Fruit fly (Drosophila melanogaster) whole organism, embryonic: ENCODE results near the gene Rab18.
A peak's percentile ranks its signal among the peaks of the same experiment; 100 is the strongest.

Experiments
- ATbp ChIP-seq: fragments of 200-800 bp; sonication (Bioruptor generic); optimal IDR thresholded peaks from 2 replicates; lab custom pipeline; 2017; ENCODE audit warnings: missing biosample characterization, mild to moderate bottlenecking, missing genetic modification characterization, missing genetic modification reagents
- Adf1 ChIP-seq: fragments of 200-800 bp; sonication (Bioruptor generic); IDR thresholded peaks from 2 replicates; pipeline ENCODE4 v1.3.6; 2022; ENCODE audit warnings: missing biosample characterization, missing genetic modification characterization
- CG1024 ChIP-seq: fragments of 200-800 bp; sonication (Bioruptor generic); IDR thresholded peaks from 2 replicates; pipeline ENCODE4 v1.3.6; 2022; ENCODE audit warnings: missing biosample characterization, missing genetic modification characterization
- CG10543 ChIP-seq: fragments of 200-800 bp; sonication (Bioruptor generic); optimal IDR thresholded peaks from 3 replicates; lab custom pipeline; 2017; ENCODE audit warnings: missing biosample characterization, mild to moderate bottlenecking, missing genetic modification characterization, moderate library complexity
- CG13123 ChIP-seq: fragments of 200-800 bp; sonication (Bioruptor generic); optimal IDR thresholded peaks from 2 replicates; lab custom pipeline; 2016; ENCODE audit warnings: missing biosample characterization, missing genetic modification characterization
- CG13775 ChIP-seq: fragments of 200-800 bp; sonication (Bioruptor generic); optimal IDR thresholded peaks from 3 replicates; lab custom pipeline; 2017; ENCODE audit warnings: missing biosample characterization, mild to moderate bottlenecking, missing genetic modification characterization
- CG14667 ChIP-seq: fragments of 200-800 bp; sonication (Bioruptor generic); IDR thresholded peaks from 2 replicates; pipeline ENCODE4 v1.3.6; 2022; ENCODE audit warnings: missing biosample characterization, missing genetic modification characterization
- CG15073 ChIP-seq: fragments of 200-800 bp; sonication (Bioruptor generic); optimal IDR thresholded peaks from 2 replicates; lab custom pipeline; 2016; ENCODE audit warnings: missing biosample characterization, missing genetic modification characterization
- CG1602 ChIP-seq: fragments of 200-800 bp; sonication (Bioruptor generic); optimal IDR thresholded peaks from 3 replicates; lab custom pipeline; 2016; ENCODE audit warnings: missing biosample characterization, missing genetic modification characterization
- CG16815 ChIP-seq: fragments of 200-800 bp; sonication (Bioruptor generic); optimal IDR thresholded peaks from 3 replicates; lab custom pipeline; 2017; ENCODE audit warnings: missing biosample characterization, mild to moderate bottlenecking, missing genetic modification characterization
- CG16863 ChIP-seq: fragments of 200-800 bp; sonication (Bioruptor generic); optimal IDR thresholded peaks from 3 replicates; lab custom pipeline; 2016; ENCODE audit warnings: missing biosample characterization, missing genetic modification characterization
- CG17568 ChIP-seq: fragments of 200-800 bp; sonication (Bioruptor generic); optimal IDR thresholded peaks from 2 replicates; lab custom pipeline; 2018; ENCODE audit warnings: missing biosample characterization, mild to moderate bottlenecking, missing genetic modification characterization, moderate library complexity
- CG1792 ChIP-seq: fragments of 200-800 bp; sonication (Bioruptor generic); optimal IDR thresholded peaks from 2 replicates; lab custom pipeline; 2016; ENCODE audit warnings: missing biosample characterization, missing genetic modification characterization
- CG18599 ChIP-seq: fragments of 200-800 bp; sonication (Bioruptor generic); optimal IDR thresholded peaks from 3 replicates; lab custom pipeline; 2017; ENCODE audit warnings: missing biosample characterization, missing genetic modification characterization, mild to moderate bottlenecking, moderate library complexity, missing genetic modification reagents
- CG18764 ChIP-seq: fragments of 200-800 bp; sonication (Bioruptor generic); optimal IDR thresholded peaks from 3 replicates; lab custom pipeline; 2016; ENCODE audit warnings: missing biosample characterization, missing genetic modification characterization
- CG2875 ChIP-seq: fragments of 200-800 bp; sonication (Bioruptor generic); optimal IDR thresholded peaks from 2 replicates; lab custom pipeline; 2017; ENCODE audit warnings: missing biosample characterization, mild to moderate bottlenecking, missing genetic modification characterization, missing genetic modification reagents
- CG6654 ChIP-seq: fragments of 200-800 bp; sonication (Bioruptor generic); optimal IDR thresholded peaks from 2 replicates; lab custom pipeline; 2017; ENCODE audit warnings: missing biosample characterization, mild to moderate bottlenecking, missing genetic modification characterization
- CG6791 ChIP-seq: fragments of 200-800 bp; sonication (Bioruptor generic); IDR thresholded peaks from 3 replicates; pipeline ENCODE4 v1.3.6; 2022; ENCODE audit warnings: missing biosample characterization, missing genetic modification characterization; ENCODE audit not compliant: partially characterized antibody
- CG8944 ChIP-seq: fragments of 200-800 bp; sonication (Bioruptor generic); optimal IDR thresholded peaks from 3 replicates; lab custom pipeline; 2016; ENCODE audit warnings: missing biosample characterization, missing genetic modification characterization
- Dip3 ChIP-seq: fragments of 200-800 bp; sonication (Bioruptor generic); optimal IDR thresholded peaks from 3 replicates; lab custom pipeline; 2016; ENCODE audit warnings: missing biosample characterization, missing genetic modification characterization
- Dref ChIP-seq: fragments of 200-800 bp; sonication (Bioruptor generic); IDR thresholded peaks from 2 replicates; pipeline ENCODE4 v1.3.6; 2022; ENCODE audit warnings: missing biosample characterization, missing genetic modification characterization
- Eip74EF ChIP-seq, 2 experiments: fragments of 200-800 bp in 1 of 2; fragments of >200 bp in 1 of 2; sonication (Bioruptor generic) in 1 of 2; optimal IDR thresholded peaks; 2 replicates each; lab custom pipeline; 2017 to 2019; ENCODE audit warnings: missing biosample characterization in 2 of 2, missing genetic modification characterization in 2 of 2, mild to moderate bottlenecking in 1 of 2, moderate library complexity in 1 of 2
- Fer1 ChIP-seq: fragments of 200-800 bp; sonication (Bioruptor generic); optimal IDR thresholded peaks from 2 replicates; lab custom pipeline; 2017; ENCODE audit warnings: missing biosample characterization, mild to moderate bottlenecking, missing genetic modification characterization
- H15 ChIP-seq: fragments of 200-800 bp; sonication (Bioruptor generic); IDR thresholded peaks from 3 replicates; pipeline ENCODE4 v1.3.6; 2022; ENCODE audit warnings: missing biosample characterization, missing genetic modification characterization
- Jarid2 ChIP-seq: fragments of 200-800 bp; sonication (Bioruptor generic); optimal IDR thresholded peaks from 3 replicates; lab custom pipeline; 2017; ENCODE audit warnings: mild to moderate bottlenecking, missing biosample characterization, missing genetic modification reagents, missing genetic modification characterization
- Trl ChIP-seq, 3 experiments: fragments of >200 bp in 2 of 3; fragments of 200-800 bp in 1 of 3; sonication (Bioruptor generic) in 1 of 3; optimal IDR thresholded peaks; 2 replicates in 1 of 3; 3 replicates in 2 of 3; lab custom pipeline; 2016 to 2017; ENCODE audit warnings: missing biosample characterization in 1 of 3, missing genetic modification characterization in 1 of 3
- abd-A ChIP-seq: fragments of 200-800 bp; sonication (Bioruptor generic); optimal IDR thresholded peaks from 3 replicates; lab custom pipeline; 2019; ENCODE audit warnings: missing biosample characterization, mild to moderate bottlenecking, missing genetic modification characterization, moderate library complexity
- ap ChIP-seq: fragments of 200-800 bp; sonication (Bioruptor generic); IDR thresholded peaks from 2 replicates; pipeline ENCODE4 v1.3.6; 2022; ENCODE audit warnings: missing biosample characterization, missing genetic modification characterization
- cato ChIP-seq: fragments of 200-800 bp; sonication (Bioruptor generic); optimal IDR thresholded peaks from 2 replicates; lab custom pipeline; 2016; ENCODE audit warnings: missing biosample characterization, missing genetic modification characterization, borderline replicate concordance
- crc ChIP-seq: fragments of 200-800 bp; sonication (Bioruptor generic); optimal IDR thresholded peaks from 2 replicates; lab custom pipeline; 2016; ENCODE audit warnings: missing biosample characterization, missing genetic modification characterization
- crp ChIP-seq, 2 experiments: fragments of 200-800 bp; sonication (Bioruptor generic); optimal IDR thresholded peaks; 2 replicates in 1 of 2; 3 replicates in 1 of 2; lab custom pipeline; 2017; ENCODE audit warnings: missing biosample characterization in 2 of 2, missing genetic modification characterization in 2 of 2, mild to moderate bottlenecking in 1 of 2, moderate library complexity in 1 of 2
- danr ChIP-seq: fragments of 200-800 bp; sonication (Bioruptor generic); IDR thresholded peaks from 2 replicates; pipeline ENCODE4 v1.3.6; 2022; ENCODE audit warnings: missing biosample characterization, missing genetic modification characterization
- dati ChIP-seq: fragments of 200-800 bp; sonication (Bioruptor generic); IDR thresholded peaks from 2 replicates; pipeline ENCODE4 v1.3.6; 2022; ENCODE audit warnings: missing biosample characterization, missing genetic modification characterization
- fd64A ChIP-seq: fragments of 200-800 bp; sonication (Bioruptor generic); optimal IDR thresholded peaks from 3 replicates; lab custom pipeline; 2018; ENCODE audit warnings: missing biosample characterization, mild to moderate bottlenecking, missing genetic modification characterization
- gsb-n ChIP-seq: fragments of 200-800 bp; sonication (Bioruptor generic); optimal IDR thresholded peaks from 3 replicates; lab custom pipeline; 2018; ENCODE audit warnings: missing biosample characterization, mild to moderate bottlenecking, missing genetic modification characterization
- h ChIP-seq: fragments of >200 bp; optimal IDR thresholded peaks from 2 replicates; lab custom pipeline; 2017
- insv ChIP-seq, 2 experiments: fragments of 200-800 bp; sonication (Bioruptor generic); optimal IDR thresholded peaks; 3 replicates each; lab custom pipeline; 2016 to 2018; ENCODE audit warnings: missing biosample characterization in 2 of 2, missing genetic modification characterization in 2 of 2
- klu ChIP-seq: fragments of 200-800 bp; sonication (Bioruptor generic); IDR thresholded peaks from 2 replicates; pipeline ENCODE4 v1.3.6; 2022; ENCODE audit warnings: missing biosample characterization, missing genetic modification characterization
- lilli ChIP-seq: fragments of 200-800 bp; sonication (Bioruptor generic); optimal IDR thresholded peaks from 3 replicates; lab custom pipeline; 2016; ENCODE audit warnings: missing biosample characterization, missing genetic modification characterization
- onecut ChIP-seq: fragments of 200-800 bp; sonication (Bioruptor generic); IDR thresholded peaks from 2 replicates; pipeline ENCODE4 v1.3.6; 2022; ENCODE audit warnings: missing biosample characterization, missing genetic modification characterization
- pan ChIP-seq, 4 experiments: fragments of >200 bp in 3 of 4; fragments of 200-800 bp in 1 of 4; sonication (Bioruptor generic) in 1 of 4; optimal IDR thresholded peaks in 3 of 4; IDR thresholded peaks in 1 of 4; 2 replicates each; pipeline versions ENCODE4 v1.3.6 to Lab custom; 2017 to 2022; ENCODE audit warnings: missing biosample characterization in 2 of 4, missing genetic modification characterization in 2 of 4, mixed read lengths in 1 of 4
- slbo ChIP-seq: fragments of 200-800 bp; sonication (Bioruptor generic); IDR thresholded peaks from 2 replicates; pipeline ENCODE4 v1.3.6; 2022; ENCODE audit warnings: missing biosample characterization, missing genetic modification characterization
- sob ChIP-seq: fragments of 200-800 bp; sonication (Bioruptor generic); IDR thresholded peaks from 2 replicates; pipeline ENCODE4 v1.3.6; 2022; ENCODE audit warnings: missing biosample characterization, missing genetic modification characterization
- tio ChIP-seq: fragments of 200-800 bp; sonication (Bioruptor generic); optimal IDR thresholded peaks from 2 replicates; lab custom pipeline; 2017; ENCODE audit warnings: missing biosample characterization, missing genetic modification characterization, inconsistent platforms
- toy ChIP-seq: fragments of 200-800 bp; sonication (Bioruptor generic); IDR thresholded peaks from 2 replicates; pipeline ENCODE4 v1.3.6; 2022; ENCODE audit warnings: missing biosample characterization, missing genetic modification characterization
- trem ChIP-seq: fragments of 200-800 bp; optimal IDR thresholded peaks from 3 replicates; lab custom pipeline; 2019; ENCODE audit warnings: missing biosample characterization, mild to moderate bottlenecking, missing genetic modification characterization, moderate library complexity
- vvl ChIP-seq: fragments of 200-800 bp; sonication (Bioruptor generic); IDR thresholded peaks from 2 replicates; pipeline ENCODE4 v1.3.6; 2022; ENCODE audit warnings: missing biosample characterization, missing genetic modification characterization
- wdn ChIP-seq: fragments of 200-800 bp; sonication (Bioruptor generic); IDR thresholded peaks from 2 replicates; pipeline ENCODE4 v1.3.6; 2022; ENCODE audit warnings: missing biosample characterization, missing genetic modification characterization
- wek ChIP-seq: fragments of 200-800 bp; sonication (Bioruptor generic); optimal IDR thresholded peaks from 3 replicates; lab custom pipeline; 2018; ENCODE audit warnings: missing biosample characterization, mild to moderate bottlenecking, missing genetic modification characterization, moderate library complexity

The Rab18 gene

dm6 chrX:5699824-5700498 is 28.3 kb upstream of the Rab18 start (continued):
- peak; percentile 31 for TF ChIP-seq CG6654 (GFP tag; lab: Kevin White, UChicago)
- TF ChIP-seq vvl = peak; percentile 68
- no peak for TF ChIP-seq wdn (GFP tag; lab: Robert Waterston, UW)
- peak; percentile 41 for TF ChIP-seq CG2875
- no peak for TF ChIP-seq CG1792 (GFP tag; lab: Kevin White, UChicago)
- peak; percentile 49 for TF ChIP-seq gsb-n (tag; lab: Kevin White, UChicago)
- TF ChIP-seq slbo (GFP tag; lab: Robert Waterston, UW) = peak; percentile 53; the same call in 1 of the 2 replicates
- TF ChIP-seq cato (GFP tag; lab: Kevin White, UChicago) = peak; percentile 26
- TF ChIP-seq CG16815 (GFP tag; lab: Kevin White, UChicago) = peak; percentile 15
- TF ChIP-seq Dip3 (GFP tag; lab: Kevin White, UChicago) = peak; percentile 12
- peak; percentile 43; the same call in 1 of the 2 replicates for TF ChIP-seq CG1024
- TF ChIP-seq wek = no peak
- no peak for TF ChIP-seq insv (GFP tag; optimal IDR thresholded peaks at IDR 0.05; lab: Kevin White, UChicago)
- TF ChIP-seq CG18764 (GFP tag; lab: Kevin White, UChicago) = peak; percentile 27
- TF ChIP-seq H15 = peak; percentile 33; the same call in 1 of the 3 replicates
- no peak for TF ChIP-seq onecut (GFP tag; lab: Robert Waterston, UW)
- TF ChIP-seq Jarid2 = no peak
- TF ChIP-seq pan (optimal IDR thresholded peaks at IDR 0.05; lab: Kevin White, UChicago) = no peak
- peak in 1 of 2 experiments; percentile 28 for TF ChIP-seq pan (GFP tag; optimal IDR thresholded peaks at IDR 0.05 in 1 of 2, IDR thresholded peaks at IDR 0.05 in 1 of 2)
- no peak for TF ChIP-seq crp (GFP tag; optimal IDR thresholded peaks at IDR 0.05; lab: Kevin White, UChicago)
- peak; percentile 70 for TF ChIP-seq CG10543 (GFP tag; lab: Kevin White, UChicago)
- TF ChIP-seq ATbp (GFP tag; lab: Kevin White, UChicago) = peak; percentile 74
- TF ChIP-seq crc (GFP tag; lab: Kevin White, UChicago) = peak; percentile 18
- TF ChIP-seq dati (GFP tag; lab: Robert Waterston, UW) = no peak
- peak; percentile 47 for TF ChIP-seq Fer1 (GFP tag; lab: Kevin White, UChicago)
- TF ChIP-seq CG8944 (GFP tag; lab: Kevin White, UChicago) = peak; percentile 22
- 0 out of 2 replicates have a peak, but pooled peaks have one; percentile 32 for TF ChIP-seq danr (GFP tag; lab: Robert Waterston, UW)
- no peak for TF ChIP-seq Adf1
- TF ChIP-seq fd64A (GFP tag; lab: Kevin White, UChicago) = no peak
- no peak for TF ChIP-seq h (lab: Kevin White, UChicago)
- TF ChIP-seq CG16863 = peak; percentile 41
- no peak for TF ChIP-seq Dref
- TF ChIP-seq klu (GFP tag; lab: Robert Waterston, UW) = no peak
- no peak for TF ChIP-seq toy (GFP tag; lab: Robert Waterston, UW)
- peak; percentile 54 for TF ChIP-seq CG18599 (GFP tag; lab: Kevin White, UChicago)
- peak; percentile 37 for TF ChIP-seq trem
- TF ChIP-seq CG17568 (GFP tag; lab: Kevin White, UChicago) = no peak
- peak in 1 of 2 experiments; percentile 69 for TF ChIP-seq Eip74EF (GFP tag; optimal IDR thresholded peaks at IDR 0.05; lab: Kevin White, UChicago)
- no peak for TF ChIP-seq CG6791 (GFP tag; lab: Robert Waterston, UW)
- TF ChIP-seq Trl (optimal IDR thresholded peaks at IDR 0.05; lab: Kevin White, UChicago) = no peak
- peak; percentile 8 for TF ChIP-seq Trl (GFP tag; optimal IDR thresholded peaks at IDR 0.05; lab: Kevin White, UChicago)
- TF ChIP-seq sob = 0 out of 2 replicates have a peak, but pooled peaks have one; percentile 28
- peak; percentile 70 for TF ChIP-seq lilli
- TF ChIP-seq CG14667 (GFP tag; lab: Robert Waterston, UW) = no peak
- TF ChIP-seq CG1602 (GFP tag; lab: Kevin White, UChicago) = peak; percentile 52
- peak; percentile 11 for TF ChIP-seq tio (GFP tag; lab: Kevin White, UChicago)
- TF ChIP-seq abd-A (tag; lab: Kevin White, UChicago) = peak; percentile 67
- peak; percentile 17 for TF ChIP-seq CG13775 (GFP tag; lab: Kevin White, UChicago)
- no peak for TF ChIP-seq CG15073 (GFP tag; lab: Kevin White, UChicago)
- peak; percentile 69 for TF ChIP-seq ap
- no peak for TF ChIP-seq CG13123 (GFP tag; lab: Kevin White, UChicago)
